Worm (Caenorhabditis elegans) whole organism, L4 larva: ENCODE results near the gene kin-21.

Experiments
- T20F7.1 ChIP-seq: fragments of 200-800 bp; sonication (Bioruptor generic); optimal IDR thresholded peaks from 2 replicates; lab custom pipeline; 2018; ENCODE audit warnings: mild to moderate bottlenecking, missing genetic modification characterization, missing compliant biosample characterization
- Y5F2A.4 ChIP-seq: fragments of 200-800 bp; sonication (Bioruptor generic); optimal IDR thresholded peaks from 2 replicates; lab custom pipeline; 2018; ENCODE audit warnings: mild to moderate bottlenecking, missing genetic modification characterization, missing compliant biosample characterization
- aha-1 ChIP-seq: fragments of 150-350 bp; peaks from one replicate; lab custom pipeline; 2014; ENCODE audit warnings: missing biosample characterization, missing genetic modification characterization
- arid-1 ChIP-seq: fragments of 200-800 bp; sonication (Bioruptor generic); conservative IDR thresholded peaks from 2 replicates; pipeline ENCODE4 v1.3.6; 2022; ENCODE audit warnings: missing genetic modification reagents, missing genetic modification characterization, missing compliant biosample characterization
- attf-4 ChIP-seq: sonication (generic microtip); optimal IDR thresholded peaks from 3 replicates; lab custom pipeline; 2017; ENCODE audit warnings: missing biosample characterization, missing genetic modification characterization
- ceh-28 ChIP-seq: fragments of 150-350 bp; optimal IDR thresholded peaks from 2 replicates; lab custom pipeline; 2014; ENCODE audit warnings: missing biosample characterization, missing genetic modification reagents, missing genetic modification characterization
- ceh-32 ChIP-seq: sonication (generic microtip); optimal IDR thresholded peaks from 2 replicates; lab custom pipeline; 2016; ENCODE audit warnings: mild to moderate bottlenecking, missing genetic modification characterization, missing compliant biosample characterization; ENCODE audit not compliant: poor library complexity
- ceh-44 ChIP-seq: fragments of 200-800 bp; sonication (Bioruptor generic); IDR thresholded peaks from 2 replicates; pipeline ENCODE4 v1.3.6; 2022; ENCODE audit warnings: missing genetic modification reagents, missing genetic modification characterization, missing compliant biosample characterization
- ces-1 ChIP-seq: fragments of 150-350 bp; sonication (generic microtip); optimal IDR thresholded peaks from 4 replicates; lab custom pipeline; 2014; ENCODE audit warnings: missing biosample characterization, missing genetic modification reagents, missing genetic modification characterization
- daf-12 ChIP-seq: fragments of 150-350 bp; optimal IDR thresholded peaks from 2 replicates; lab custom pipeline; 2014; ENCODE audit warnings: missing biosample characterization, missing genetic modification reagents, missing genetic modification characterization
- daf-16 ChIP-seq, 3 experiments: sonication (generic microtip); optimal IDR thresholded peaks; 2 replicates each; lab custom pipeline; 2016 to 2017; ENCODE audit warnings: missing genetic modification characterization in 3 of 3, missing genetic modification reagents in 3 of 3, mild to moderate bottlenecking in 2 of 3, missing compliant biosample characterization in 2 of 3, missing biosample characterization in 1 of 3, moderate library complexity in 1 of 3
- daf-8 ChIP-seq: fragments of 200-800 bp; sonication (Bioruptor generic); IDR thresholded peaks from 2 replicates; pipeline ENCODE4 v1.3.6; 2022; ENCODE audit warnings: missing genetic modification characterization, missing compliant biosample characterization
- dmd-6 ChIP-seq: fragments of 200-800 bp; sonication (Bioruptor generic); IDR thresholded peaks from 2 replicates; pipeline ENCODE4 v1.3.6; 2022; ENCODE audit warnings: missing genetic modification reagents, missing genetic modification characterization, missing compliant biosample characterization
- dmd-8 ChIP-seq: fragments of 200-800 bp; sonication (Bioruptor generic); IDR thresholded peaks from 2 replicates; pipeline ENCODE4 v1.3.6; 2022; ENCODE audit warnings: missing genetic modification characterization, missing compliant biosample characterization
- dve-1 ChIP-seq: sonication (generic microtip); optimal IDR thresholded peaks from 2 replicates; lab custom pipeline; 2017; ENCODE audit warnings: antibody characterized with exemption, mild to moderate bottlenecking, missing genetic modification characterization, missing compliant biosample characterization; ENCODE audit not compliant: insufficient read depth
- fkh-10 ChIP-seq: fragments of 150-350 bp; optimal IDR thresholded peaks from 2 replicates; lab custom pipeline; 2014; ENCODE audit warnings: missing biosample characterization, missing genetic modification reagents, missing genetic modification characterization
- gei-8 ChIP-seq: fragments of 200-800 bp; sonication (Bioruptor generic); optimal IDR thresholded peaks from 2 replicates; lab custom pipeline; 2018; ENCODE audit warnings: mild to moderate bottlenecking, missing genetic modification characterization, missing compliant biosample characterization
- hif-1 ChIP-seq, 2 experiments: sonication (generic microtip); optimal IDR thresholded peaks; 2 replicates each; lab custom pipeline; 2016 to 2017; ENCODE audit warnings: missing compliant biosample characterization in 2 of 2, missing genetic modification characterization in 2 of 2, missing genetic modification reagents in 2 of 2, missing genotype in 2 of 2, mild to moderate bottlenecking in 1 of 2
- hlh-11 ChIP-seq: fragments of 200-800 bp; sonication (Bioruptor generic); optimal IDR thresholded peaks from 2 replicates; lab custom pipeline; 2018; ENCODE audit warnings: mild to moderate bottlenecking, missing genetic modification characterization, missing compliant biosample characterization
- hmg-1.1 ChIP-seq: fragments of 200-800 bp; sonication (Bioruptor generic); IDR thresholded peaks from 2 replicates; pipeline ENCODE4 v1.3.6; 2022; ENCODE audit warnings: missing genetic modification reagents, missing genetic modification characterization, missing compliant biosample characterization
- lim-7 ChIP-seq: fragments of 200-800 bp; sonication (Bioruptor generic); IDR thresholded peaks from 2 replicates; pipeline ENCODE4 v1.3.6; 2022; ENCODE audit warnings: missing genetic modification characterization, missing compliant biosample characterization
- lin-13 ChIP-seq: fragments of 150-350 bp; optimal IDR thresholded peaks from 2 replicates; lab custom pipeline; 2014; ENCODE audit warnings: missing biosample characterization, missing genetic modification reagents, missing genetic modification characterization
- lsy-2 ChIP-seq, 2 experiments: fragments of 150-350 bp in 1 of 2; sonication (generic microtip) in 1 of 2; optimal IDR thresholded peaks; 2 replicates each; lab custom pipeline; 2014 to 2017; ENCODE audit warnings: missing biosample characterization in 2 of 2, missing genetic modification characterization in 2 of 2
- madf-9 ChIP-seq: fragments of 200-800 bp; sonication (Bioruptor generic); conservative IDR thresholded peaks from 2 replicates; pipeline ENCODE4 v1.3.6; 2022; ENCODE audit warnings: missing genetic modification reagents, missing genetic modification characterization, missing compliant biosample characterization
- mdl-1 ChIP-seq, 2 experiments: fragments of 150-350 bp in 1 of 2; sonication (generic microtip) in 1 of 2; optimal IDR thresholded peaks; 2 replicates each; lab custom pipeline; 2014 to 2017; ENCODE audit warnings: missing biosample characterization in 2 of 2, missing genetic modification characterization in 2 of 2
- mdt-29 ChIP-seq: fragments of 200-800 bp; sonication (Bioruptor generic); IDR thresholded peaks from 2 replicates; pipeline ENCODE4 v1.3.6; 2022; ENCODE audit warnings: missing genetic modification reagents, missing genetic modification characterization, missing compliant biosample characterization
- mes-2 ChIP-seq: sonication (generic microtip); optimal IDR thresholded peaks from 2 replicates; lab custom pipeline; 2016; ENCODE audit warnings: missing genotype, mild to moderate bottlenecking, missing genetic modification characterization, missing compliant biosample characterization; ENCODE audit not compliant: poor library complexity, severe bottlenecking
- mxl-3 ChIP-seq: fragments of 200-800 bp; sonication (Bioruptor generic); optimal IDR thresholded peaks from 2 replicates; lab custom pipeline; 2018; ENCODE audit warnings: mild to moderate bottlenecking, missing genetic modification characterization, missing compliant biosample characterization
- nhr-28 ChIP-seq: fragments of 150-350 bp; optimal IDR thresholded peaks from 2 replicates; lab custom pipeline; 2014; ENCODE audit warnings: missing biosample characterization, missing genetic modification characterization
- nhr-48 ChIP-seq: sonication (generic microtip); optimal IDR thresholded peaks from 2 replicates; lab custom pipeline; 2016; ENCODE audit warnings: mild to moderate bottlenecking, missing genetic modification characterization, missing compliant biosample characterization
- nhr-6 ChIP-seq: fragments of 150-350 bp; optimal IDR thresholded peaks from 2 replicates; lab custom pipeline; 2014; ENCODE audit warnings: missing biosample characterization, missing genetic modification characterization
- pha-4 ChIP-seq, 2 experiments: fragments of 150-350 bp in 1 of 2; fragments of 200-800 bp in 1 of 2; sonication (Bioruptor generic) in 1 of 2; IDR thresholded peaks in 1 of 2; optimal IDR thresholded peaks in 1 of 2; 2 replicates each; pipeline versions ENCODE4 v1.3.6 to Lab custom; 2014 to 2022; ENCODE audit warnings: missing genetic modification characterization in 2 of 2, missing genetic modification reagents in 2 of 2, missing biosample characterization in 1 of 2, missing compliant biosample characterization in 1 of 2
- php-3 ChIP-seq: fragments of 200-800 bp; sonication (Bioruptor generic); IDR thresholded peaks from 2 replicates; pipeline ENCODE4 v1.3.6; 2022; ENCODE audit warnings: missing genetic modification reagents, missing genetic modification characterization, missing compliant biosample characterization
- pqm-1 ChIP-seq: sonication (generic microtip); optimal IDR thresholded peaks from 2 replicates; lab custom pipeline; 2017; ENCODE audit warnings: missing biosample characterization, missing genetic modification characterization
- sdz-12 ChIP-seq: fragments of 200-800 bp; sonication (Bioruptor generic); optimal IDR thresholded peaks from 2 replicates; lab custom pipeline; 2018; ENCODE audit warnings: mild to moderate bottlenecking, missing genetic modification characterization, missing compliant biosample characterization
- skn-1 ChIP-seq: fragments of 150-350 bp; optimal IDR thresholded peaks from 2 replicates; lab custom pipeline; 2014; ENCODE audit warnings: missing biosample characterization, missing genetic modification characterization
- snpc-4 ChIP-seq: fragments of 150-350 bp; optimal IDR thresholded peaks from 2 replicates; lab custom pipeline; 2014; ENCODE audit warnings: missing biosample characterization, missing genetic modification characterization
- tra-1 ChIP-seq: fragments of 200-800 bp; sonication (Bioruptor generic); IDR thresholded peaks from 2 replicates; pipeline ENCODE4 v1.3.6; 2022; ENCODE audit warnings: missing genetic modification reagents, missing genetic modification characterization, missing compliant biosample characterization
- unc-39 ChIP-seq: sonication (generic microtip); optimal IDR thresholded peaks from 2 replicates; lab custom pipeline; 2017; ENCODE audit warnings: missing biosample characterization, missing genetic modification characterization
- unc-62 ChIP-seq, 3 experiments: fragments of 150-350 bp in 1 of 3; sonication (generic microtip); optimal IDR thresholded peaks in 2 of 3; peaks in 1 of 3; 1 replicate in 1 of 3; 2 replicates in 2 of 3; lab custom pipeline; 2014 to 2017; ENCODE audit warnings: missing biosample characterization in 3 of 3, missing genetic modification characterization in 3 of 3, missing genetic modification reagents in 3 of 3, missing genotype in 1 of 3
- zfp-3 ChIP-seq: fragments of 200-800 bp; sonication (Bioruptor generic); conservative IDR thresholded peaks from 2 replicates; pipeline ENCODE4 v1.3.6; 2022; ENCODE audit warnings: missing genetic modification reagents, missing genetic modification characterization, missing compliant biosample characterization

kin-21 gene

DNA sequence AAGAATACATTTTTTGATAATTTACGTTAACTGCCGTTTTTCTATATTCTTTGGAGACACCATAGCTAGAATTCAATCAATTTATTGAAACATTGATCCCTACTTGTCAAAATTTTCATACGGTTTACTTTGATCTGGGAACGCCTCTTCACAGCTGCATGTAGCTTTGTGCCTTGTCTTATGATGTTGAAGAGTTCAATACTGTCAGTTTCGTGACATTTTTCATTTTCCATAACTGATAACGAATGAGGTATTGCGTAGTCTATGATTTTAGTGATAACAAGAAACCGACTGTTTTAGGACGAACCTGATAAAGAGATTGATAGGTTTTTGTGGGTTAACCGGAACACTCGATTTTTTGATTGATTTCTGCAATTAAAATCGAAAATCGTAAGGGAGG, 31.3 kb upstream of the kin-21 start (continued):
- peak; percentile 28 for TF ChIP-seq mxl-3 (GFP tag; lab: Kevin White, UChicago)
- TF ChIP-seq mes-2 (tag; lab: Kevin White, UChicago) = peak; percentile 26
- peak; percentile 36; the same call in 1 of the 2 replicates for TF ChIP-seq pha-4 (GFP tag; IDR thresholded peaks at IDR 0.05; lab: Robert Waterston, UW)
- TF ChIP-seq pha-4 (tag; optimal IDR thresholded peaks at IDR 0.05; lab: Kevin White, UChicago) = no peak
- peak; percentile 41 for TF ChIP-seq gei-8 (GFP tag; lab: Kevin White, UChicago)
- TF ChIP-seq dmd-6 (GFP tag; lab: Robert Waterston, UW) = peak; percentile 98
- no peak for TF ChIP-seq arid-1
- TF ChIP-seq nhr-28 (tag; lab: Kevin White, UChicago) = peak; percentile 98
- peak; percentile 97 for TF ChIP-seq tra-1 (GFP tag; lab: Robert Waterston, UW)
- peak; percentile 96 for TF ChIP-seq hlh-11 (tag; lab: Kevin White, UChicago)
- no peak for TF ChIP-seq dmd-8 (GFP tag; lab: Robert Waterston, UW)
- TF ChIP-seq lim-7 = no peak
- TF ChIP-seq T20F7.1 (GFP tag; lab: Kevin White, UChicago) = peak; percentile 53
- TF ChIP-seq daf-16 (GFP tag; optimal IDR thresholded peaks at IDR 0.05; lab: Kevin White, UChicago) = peak in 1 of 2 experiments; percentile 40
- TF ChIP-seq daf-16 (tag; optimal IDR thresholded peaks at IDR 0.05; lab: Kevin White, UChicago) = peak; percentile 92
- peak; percentile 24 to 79 for TF ChIP-seq hif-1 (tag; optimal IDR thresholded peaks at IDR 0.05; lab: Kevin White, UChicago)
- no peak for TF ChIP-seq nhr-6 (tag; lab: Kevin White, UChicago)
- no peak for TF ChIP-seq daf-8 (GFP tag; lab: Robert Waterston, UW)
- TF ChIP-seq ceh-44 (GFP tag; lab: Robert Waterston, UW) = no peak
- TF ChIP-seq unc-39 (tag; lab: Kevin White, UChicago) = no peak
- no peak for TF ChIP-seq daf-12 (tag; lab: Kevin White, UChicago)
- TF ChIP-seq dve-1 (tag; lab: Kevin White, UChicago) = peak; percentile 93
- peak; percentile 99 for TF ChIP-seq php-3 (GFP tag; lab: Robert Waterston, UW)
- TF ChIP-seq mdl-1 (tag; optimal IDR thresholded peaks at IDR 0.05; lab: Kevin White, UChicago) = peak in 1 of 2 experiments; percentile 57
- TF ChIP-seq attf-4 (tag; lab: Kevin White, UChicago) = no peak
- peak; percentile 78 for TF ChIP-seq nhr-48
- TF ChIP-seq ces-1 = no peak
- no peak for TF ChIP-seq lin-13 (GFP tag; lab: Kevin White, UChicago)
- TF ChIP-seq lsy-2 (tag; optimal IDR thresholded peaks at IDR 0.05; lab: Kevin White, UChicago) = peak in 1 of 2 experiments; percentile 70
- no peak for TF ChIP-seq fkh-10 (GFP tag; lab: Kevin White, UChicago)
- no peak for TF ChIP-seq ceh-28 (tag; lab: Kevin White, UChicago)
- TF ChIP-seq pqm-1 (tag; lab: Kevin White, UChicago) = peak; percentile 98
- peak; percentile 83 for TF ChIP-seq aha-1
- no peak for TF ChIP-seq ceh-32
- TF ChIP-seq mdt-29 = peak; percentile 70
- peak; percentile 18 to 66 for TF ChIP-seq unc-62 (GFP tag; optimal IDR thresholded peaks at IDR 0.05 in 1 of 2; lab: Kevin White, UChicago)
- no peak for TF ChIP-seq unc-62 (tag; optimal IDR thresholded peaks at IDR 0.05; lab: Kevin White, UChicago)
- TF ChIP-seq skn-1 = no peak
- TF ChIP-seq madf-9 (GFP tag; lab: Robert Waterston, UW) = no peak
- no peak for TF ChIP-seq hmg-1.1
- TF ChIP-seq snpc-4 (tag; lab: Kevin White, UChicago) = no peak
- TF ChIP-seq Y5F2A.4 = no peak
- TF ChIP-seq zfp-3 = 0 out of 2 replicates have a peak, but pooled peaks have one; percentile 33
- TF ChIP-seq sdz-12 = no peak
